Fruit fly (Drosophila melanogaster): Measurements from ENCODE around the gene ClC-a.

ClC-a gene

dm6 chr3R:11850917-11851897 lies 38.2 kb upstream of the ClC-a start (continued):
- TF ChIP-seq net (GFP tag; optimal IDR thresholded peaks at IDR 0.05) (peak; percentile 90), CG1621 (tag; optimal IDR thresholded peaks at IDR 0.05) (peak; percentile 76), CG8319 (GFP tag; optimal IDR thresholded peaks at IDR 0.05) (peak; percentile 56), CG6854 (GFP tag; optimal IDR thresholded peaks at IDR 0.05) (peak; percentile 10), Ets21C (GFP tag; optimal IDR thresholded peaks at IDR 0.05) (peak; percentile 71), CG6808 (GFP tag; optimal IDR thresholded peaks at IDR 0.05) (peak; percentile 79), acj6 (GFP tag; optimal IDR thresholded peaks at IDR 0.05) (peak; percentile 87), CG7368 (GFP tag; optimal IDR thresholded peaks at IDR 0.05) (peak; percentile 75), Met (GFP tag; optimal IDR thresholded peaks at IDR 0.05) (peak; percentile 79), CG31627 (GFP tag; optimal IDR thresholded peaks at IDR 0.05) (peak; percentile 78), CG6163 (GFP tag; IDR thresholded peaks at IDR 0.05) (peak; percentile 85), Lpt (GFP tag; optimal IDR thresholded peaks at IDR 0.05) (peak; percentile 96), salr (GFP tag; optimal IDR thresholded peaks at IDR 0.05) (peak; percentile 68 to 96), CG16779 (tag; optimal IDR thresholded peaks at IDR 0.05) (peak; percentile 87), CG10669 (GFP tag; optimal IDR thresholded peaks at IDR 0.05) (peak; percentile 82), Hr38 (GFP tag; optimal IDR thresholded peaks at IDR 0.05) (peak; percentile 55), CG8632 (GFP tag; optimal IDR thresholded peaks at IDR 0.05) (peak; percentile 72)

dm6 chr3R:11849378-11850249 lies 36.6 kb upstream of the ClC-a start:
- no peak for TF ChIP-seq Blimp-1 (GFP tag; optimal IDR thresholded peaks at IDR 0.05)
- peak; percentile 93 for TF ChIP-seq eg (GFP tag; IDR thresholded peaks at IDR 0.05)
- peak; percentile 65 for TF ChIP-seq CG8319 (GFP tag; optimal IDR thresholded peaks at IDR 0.05)
- peak; percentile 84 for TF ChIP-seq CG1621 (tag; optimal IDR thresholded peaks at IDR 0.05)
- TF ChIP-seq CG32006 (GFP tag; optimal IDR thresholded peaks at IDR 0.05) = peak; percentile 93
- TF ChIP-seq Eip75B (GFP tag; optimal IDR thresholded peaks at IDR 0.05) = peak; percentile 88
- TF ChIP-seq topi (GFP tag; optimal IDR thresholded peaks at IDR 0.05) = peak; percentile 76
- peak; percentile 89 for TF ChIP-seq Lpt (GFP tag; optimal IDR thresholded peaks at IDR 0.05)
- TF ChIP-seq net (GFP tag; optimal IDR thresholded peaks at IDR 0.05) = peak; percentile 88
- TF ChIP-seq dac (GFP tag; optimal IDR thresholded peaks at IDR 0.05) = peak; percentile 79
- peak; percentile 89 for TF ChIP-seq CG7368 (GFP tag; optimal IDR thresholded peaks at IDR 0.05)
- TF ChIP-seq CG11902 (GFP tag; optimal IDR thresholded peaks at IDR 0.05) = peak; percentile 68
- TF ChIP-seq CG31627 (GFP tag; optimal IDR thresholded peaks at IDR 0.05) = peak; percentile 75
- peak; percentile 81 for TF ChIP-seq cyc (GFP tag; optimal IDR thresholded peaks at IDR 0.05)
- peak; percentile 87 for TF ChIP-seq Ets96B (tag; optimal IDR thresholded peaks at IDR 0.05)
- peak; percentile 86 for TF ChIP-seq achi (GFP tag; optimal IDR thresholded peaks at IDR 0.05)
- TF ChIP-seq CG8119 (GFP tag; IDR thresholded peaks at IDR 0.05) = peak; percentile 90
- TF ChIP-seq acj6 (GFP tag; optimal IDR thresholded peaks at IDR 0.05) = peak; percentile 87
- peak; percentile 69 for TF ChIP-seq CG6808 (GFP tag; optimal IDR thresholded peaks at IDR 0.05)
- peak; percentile 60 for TF ChIP-seq Ets21C (GFP tag; optimal IDR thresholded peaks at IDR 0.05)
- peak; percentile 78 for TF ChIP-seq CG6792 (GFP tag; optimal IDR thresholded peaks at IDR 0.05)
- TF ChIP-seq CG11294 (GFP tag; IDR thresholded peaks at IDR 0.05) = peak; percentile 85
- TF ChIP-seq Eip93F (GFP tag; optimal IDR thresholded peaks at IDR 0.05) = no peak
- peak; percentile 78 to 88 for TF ChIP-seq salr (GFP tag; optimal IDR thresholded peaks at IDR 0.05)
- peak; percentile 90 for TF ChIP-seq svp (GFP tag)
- peak; percentile 81 for TF ChIP-seq CG6276 (GFP tag; optimal IDR thresholded peaks at IDR 0.05)
- peak; percentile 96 for TF ChIP-seq Eip78C (GFP tag)
- TF ChIP-seq CG6163 (GFP tag; IDR thresholded peaks at IDR 0.05) = peak; percentile 96
- TF ChIP-seq Hr38 (GFP tag; optimal IDR thresholded peaks at IDR 0.05) = peak; percentile 68
- peak; percentile 88 for TF ChIP-seq pdm3 (GFP tag; optimal IDR thresholded peaks at IDR 0.05)
- TF ChIP-seq CG4318 (GFP tag; optimal IDR thresholded peaks at IDR 0.05) = peak; percentile 83
- TF ChIP-seq Gug (GFP tag; IDR thresholded peaks at IDR 0.05) = peak; percentile 87
- peak; percentile 69 for TF ChIP-seq CG34406 (GFP tag; optimal IDR thresholded peaks at IDR 0.05)
- TF ChIP-seq CG15336 (GFP tag; IDR thresholded peaks at IDR 0.05) = peak; percentile 89
- peak; percentile 64 for TF ChIP-seq fd85E (GFP tag; optimal IDR thresholded peaks at IDR 0.05)
- peak; percentile 69 for TF ChIP-seq CG8632 (GFP tag; optimal IDR thresholded peaks at IDR 0.05)
- peak; percentile 76 for TF ChIP-seq Sox102F (GFP tag; optimal IDR thresholded peaks at IDR 0.05)
- TF ChIP-seq CG11762 (GFP tag; optimal IDR thresholded peaks at IDR 0.05; ENCODE audit: insufficient read depth) = peak; percentile 71
- peak; percentile 78 for TF ChIP-seq Hr39 (GFP tag; optimal IDR thresholded peaks at IDR 0.05)
- TF ChIP-seq Hr4 (GFP tag; optimal IDR thresholded peaks at IDR 0.05) = peak; percentile 95
